Worm (Caenorhabditis elegans): Measurements from ENCODE around the gene C24H10.2.
A peak's percentile ranks its signal among the peaks of the same experiment; 100 is the strongest.

C24H10.2 gene

DNA sequence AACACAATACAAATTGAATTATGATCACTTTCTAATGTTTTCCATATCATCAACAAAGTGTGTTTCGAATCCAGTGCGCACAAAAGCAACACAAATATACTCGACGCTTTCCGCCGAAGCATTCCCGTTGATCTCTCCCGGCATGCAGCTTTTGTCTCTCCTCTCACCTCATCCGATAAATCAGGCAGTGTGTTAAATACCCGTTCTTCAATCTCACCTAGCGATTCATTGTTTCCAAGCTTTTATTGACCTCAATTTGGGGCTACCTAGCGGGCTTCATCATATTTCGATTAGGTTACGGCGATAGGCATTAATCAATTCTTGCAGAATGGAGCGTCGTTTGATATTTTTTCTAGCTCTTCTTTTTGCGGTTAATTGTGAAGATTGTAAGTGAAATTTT, 40.1 kb upstream of the C24H10.2 start, which contains the start of gene ZC449.1:
ZC449.1 (plus strand) TSS at position 121 of the 400 bp plus-strand sequence.
- TF ChIP-seq nhr-77 (tag; optimal IDR thresholded peaks at IDR 0.05): no peak
- TF ChIP-seq sea-2 (GFP tag; optimal IDR thresholded peaks at IDR 0.05): no peak
- TF ChIP-seq ceh-16 (tag; optimal IDR thresholded peaks at IDR 0.05): no peak
- no peak for TF ChIP-seq zag-1 (tag; optimal IDR thresholded peaks at IDR 0.05)
- TF ChIP-seq ztf-4 (tag; optimal IDR thresholded peaks at IDR 0.05): no peak
- no peak for TF ChIP-seq fkh-10 (GFP tag; optimal IDR thresholded peaks at IDR 0.05)
- TF ChIP-seq lin-39 (tag; optimal IDR thresholded peaks at IDR 0.05): no peak
- no peak for TF ChIP-seq nhr-43 (tag; optimal IDR thresholded peaks at IDR 0.05; ENCODE audit: poor library complexity, severe bottlenecking)
- TF ChIP-seq mdl-1 (tag; optimal IDR thresholded peaks at IDR 0.05): no peak
- TF ChIP-seq egl-27 (tag; optimal IDR thresholded peaks at IDR 0.05): no peak
- TF ChIP-seq elt-3 (tag; optimal IDR thresholded peaks at IDR 0.05): no peak
- TF ChIP-seq nhr-67 (tag; optimal IDR thresholded peaks at IDR 0.05): no peak

DNA sequence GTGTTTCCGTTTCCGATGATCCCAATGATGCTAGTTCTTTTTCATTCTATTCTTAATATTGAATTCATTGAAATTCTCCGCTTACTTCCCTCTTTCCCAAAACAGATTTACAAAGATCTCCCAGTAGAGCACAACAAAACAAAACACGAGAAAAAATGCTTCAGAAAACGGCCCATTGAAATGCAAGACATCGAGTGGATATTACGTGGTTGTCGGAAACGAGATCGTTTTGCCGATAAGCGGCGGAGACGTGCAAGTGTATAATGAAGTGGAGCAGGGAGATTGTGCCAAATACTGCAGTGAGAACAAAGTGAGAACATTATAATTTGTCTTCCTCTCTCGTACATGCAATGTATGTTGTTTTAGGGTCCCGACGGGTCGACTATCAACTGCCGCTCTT, 37.9 kb upstream of the C24H10.2 start:
- TF ChIP-seq elt-3 (tag; optimal IDR thresholded peaks at IDR 0.05) (no peak), unc-62 (GFP tag; optimal IDR thresholded peaks at IDR 0.05) (no peak), elt-2 (tag; optimal IDR thresholded peaks at IDR 0.05) (no peak), egl-5 (tag; optimal IDR thresholded peaks at IDR 0.05) (no peak), elt-1 (tag; optimal IDR thresholded peaks at IDR 0.05) (peak; percentile 74), lin-39 (tag; optimal IDR thresholded peaks at IDR 0.05) (peak; percentile 62), pha-4 (tag; optimal IDR thresholded peaks at IDR 0.05) (no peak), egl-27 (tag; optimal IDR thresholded peaks at IDR 0.05) (no peak), nhr-25 (tag; optimal IDR thresholded peaks at IDR 0.05) (no peak), ceh-9 (tag; optimal IDR thresholded peaks at IDR 0.05) (no peak), daf-12 (tag; optimal IDR thresholded peaks at IDR 0.05) (no peak), ztf-11 (tag; optimal IDR thresholded peaks at IDR 0.05) (no peak), nhr-76 (tag; optimal IDR thresholded peaks at IDR 0.05) (no peak), zag-1 (tag; optimal IDR thresholded peaks at IDR 0.05) (no peak)

DNA sequence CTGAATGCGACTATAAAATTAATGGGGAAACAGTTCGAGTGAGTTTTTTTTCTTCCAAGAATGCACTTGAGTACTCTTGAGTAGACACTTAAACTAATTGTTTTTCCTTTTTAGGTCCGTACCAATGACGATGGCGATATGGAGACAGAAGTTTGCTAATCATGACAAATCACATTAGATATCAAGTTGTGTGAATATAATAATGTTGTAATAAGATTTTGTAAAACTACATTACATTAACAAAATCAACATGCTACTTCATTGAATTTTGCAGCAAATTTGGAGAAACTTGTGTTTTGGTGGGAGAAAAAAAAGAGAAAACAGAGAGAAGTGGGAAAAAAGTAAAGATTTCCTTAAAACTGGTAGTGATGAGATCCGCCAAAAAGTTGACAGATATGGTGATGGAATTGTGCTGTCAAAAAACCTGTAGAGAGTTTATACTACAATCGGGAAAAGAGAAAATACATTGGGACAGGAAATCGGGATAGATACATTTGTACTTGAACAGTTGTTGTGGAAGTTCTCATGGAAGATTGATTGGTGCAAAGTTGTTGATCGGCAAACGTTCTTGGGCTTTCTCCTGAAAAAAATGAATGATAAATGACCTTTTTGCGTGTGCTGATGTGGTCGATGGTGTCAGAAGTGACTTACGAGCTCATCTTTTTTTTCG, 36.3 kb upstream of the C24H10.2 start:
- no peak for TF ChIP-seq fkh-10 (GFP tag; optimal IDR thresholded peaks at IDR 0.05)
- peak; percentile 78 for TF ChIP-seq lin-39 (tag; optimal IDR thresholded peaks at IDR 0.05)
- TF ChIP-seq eor-1 (tag; optimal IDR thresholded peaks at IDR 0.05): no peak
- no peak for TF ChIP-seq nhr-23 (tag; optimal IDR thresholded peaks at IDR 0.05)
- TF ChIP-seq lsy-12 (tag; optimal IDR thresholded peaks at IDR 0.05): no peak
- TF ChIP-seq ZK546.5 (tag; optimal IDR thresholded peaks at IDR 0.05): no peak
- TF ChIP-seq elt-3 (tag; optimal IDR thresholded peaks at IDR 0.05): no peak

ce11 chrX:5028593-5028955, 35.8 kb upstream of the C24H10.2 start:
- TF ChIP-seq ceh-28 (tag; optimal IDR thresholded peaks at IDR 0.05) (no peak), ceh-9 (tag; optimal IDR thresholded peaks at IDR 0.05) (no peak), nhr-43 (tag; optimal IDR thresholded peaks at IDR 0.05; ENCODE audit: poor library complexity, severe bottlenecking) (no peak), fkh-10 (GFP tag; optimal IDR thresholded peaks at IDR 0.05) (no peak), egl-5 (tag; optimal IDR thresholded peaks at IDR 0.05) (no peak), ztf-11 (tag; optimal IDR thresholded peaks at IDR 0.05) (no peak)

DNA sequence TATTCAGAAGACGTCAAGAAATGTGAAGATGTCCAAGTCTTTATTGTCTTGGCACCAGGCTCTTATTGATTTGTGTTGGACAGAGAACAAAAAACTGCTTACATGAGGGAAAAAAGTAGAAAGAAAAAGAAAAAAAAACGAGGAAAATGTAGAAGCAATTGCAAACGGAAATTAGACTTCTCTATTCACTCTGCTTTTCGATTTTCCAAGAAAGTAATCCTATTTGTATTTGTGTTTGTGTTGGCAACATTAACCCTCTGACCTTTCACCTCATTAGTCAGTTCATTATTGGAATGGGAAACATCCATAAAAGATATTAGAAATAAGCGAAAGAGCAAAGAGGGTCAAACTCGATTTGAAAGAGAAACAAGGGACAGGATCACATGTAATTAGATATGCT, 32.7 kb upstream of the C24H10.2 start:
- TF ChIP-seq fkh-10 (GFP tag; optimal IDR thresholded peaks at IDR 0.05): peak; percentile 69
- TF ChIP-seq zag-1 (tag; optimal IDR thresholded peaks at IDR 0.05): peak; percentile 16
- TF ChIP-seq snpc-4 (tag; optimal IDR thresholded peaks at IDR 0.05): no peak
- peak; percentile 0 for TF ChIP-seq nfya-1 (tag; optimal IDR thresholded peaks at IDR 0.05; ENCODE audit: insufficient read depth)

- TF ChIP-seq nhr-76 (tag; optimal IDR thresholded peaks at IDR 0.05) (no peak), sea-2 (GFP tag; optimal IDR thresholded peaks at IDR 0.05) (no peak), zag-1 (tag; optimal IDR thresholded peaks at IDR 0.05) (no peak), lsy-12 (tag; optimal IDR thresholded peaks at IDR 0.05) (no peak), daf-12 (tag; optimal IDR thresholded peaks at IDR 0.05) (no peak), lin-39 (tag; optimal IDR thresholded peaks at IDR 0.05) (no peak), ceh-9 (tag; optimal IDR thresholded peaks at IDR 0.05) (no peak), ceh-82 (tag; optimal IDR thresholded peaks at IDR 0.05) (no peak)
Observed at ce11 chrX:5033868-5034267, 30.5 kb upstream of the C24H10.2 start, which contains the start of gene ZC449.4. ZC449.4 (minus strand) TSS chrX:5033968.
